Worm (Caenorhabditis elegans): ENCODE measurements around the gene Y94H6A.7.

ce11 chrIV:2753541-2753940 lies 37.2 kb upstream of the Y94H6A.7 start:
- TF ChIP-seq php-3 (GFP tag; IDR thresholded peaks at IDR 0.05) (no peak), R02D3.7 (tag; optimal IDR thresholded peaks at IDR 0.05) (no peak), lin-29 (GFP tag; IDR thresholded peaks at IDR 0.05) (no peak), F26F4.8 (GFP tag; conservative IDR thresholded peaks at IDR 0.05) (no peak), nhr-237 (tag; optimal IDR thresholded peaks at IDR 0.05) (no peak), aly-2 (tag; optimal IDR thresholded peaks at IDR 0.05) (no peak), mdl-1 (tag; optimal IDR thresholded peaks at IDR 0.05) (no peak), nhr-102 (tag; optimal IDR thresholded peaks at IDR 0.05) (no peak), lin-13 (GFP tag; optimal IDR thresholded peaks at IDR 0.05) (no peak), nhr-28 (tag; optimal IDR thresholded peaks at IDR 0.05) (no peak), nhr-11 (tag; optimal IDR thresholded peaks at IDR 0.05) (no peak), ces-1 (GFP tag; optimal IDR thresholded peaks at IDR 0.05) (no peak)

Measured in whole organism, L4 larva.